Fruit fly (Drosophila melanogaster) whole organism, embryonic: ENCODE data around the gene CG3625.

Source experiments
- CG11456 ChIP-seq: fragments of 200-800 bp; sonication (Bioruptor generic); IDR thresholded peaks from 3 replicates; pipeline ENCODE4 v1.3.6; 2022; ENCODE audit warnings: missing biosample characterization, missing genetic modification characterization
- CG11504 ChIP-seq: fragments of 200-800 bp; sonication (Bioruptor generic); optimal IDR thresholded peaks from 3 replicates; lab custom pipeline; 2019; ENCODE audit warnings: missing biosample characterization, mild to moderate bottlenecking, missing genetic modification characterization, moderate library complexity
- CG12071 ChIP-seq: fragments of 200-800 bp; sonication (Bioruptor generic); optimal IDR thresholded peaks from 3 replicates; lab custom pipeline; 2018; ENCODE audit warnings: missing biosample characterization, mild to moderate bottlenecking, missing genetic modification characterization
- CG12391 ChIP-seq: fragments of 200-800 bp; sonication (Bioruptor generic); optimal IDR thresholded peaks from 3 replicates; lab custom pipeline; 2018; ENCODE audit warnings: missing biosample characterization, mild to moderate bottlenecking, missing genetic modification characterization, moderate library complexity
- CG13775 ChIP-seq: fragments of 200-800 bp; sonication (Bioruptor generic); optimal IDR thresholded peaks from 3 replicates; lab custom pipeline; 2017; ENCODE audit warnings: missing biosample characterization, mild to moderate bottlenecking, missing genetic modification characterization
- CG14050 ChIP-seq: fragments of 200-800 bp; sonication (Bioruptor generic); IDR thresholded peaks from 3 replicates; pipeline ENCODE4 v1.3.6; 2022; ENCODE audit warnings: missing biosample characterization, missing genetic modification characterization
- CG15514 ChIP-seq: fragments of 200-800 bp; sonication (Bioruptor generic); optimal IDR thresholded peaks from 3 replicates; lab custom pipeline; 2017; ENCODE audit warnings: missing biosample characterization, missing genetic modification characterization, mild to moderate bottlenecking, moderate library complexity, missing genetic modification reagents
- CG17829 ChIP-seq: fragments of 200-800 bp; optimal IDR thresholded peaks from 2 replicates; lab custom pipeline; 2019; ENCODE audit warnings: missing biosample characterization, mild to moderate bottlenecking, missing genetic modification characterization, moderate library complexity
- CG18764 ChIP-seq: fragments of 200-800 bp; sonication (Bioruptor generic); optimal IDR thresholded peaks from 3 replicates; lab custom pipeline; 2016; ENCODE audit warnings: missing biosample characterization, missing genetic modification characterization
- CG2120 ChIP-seq: fragments of 200-800 bp; sonication (Bioruptor generic); optimal IDR thresholded peaks from 3 replicates; lab custom pipeline; 2016; ENCODE audit warnings: missing biosample characterization, missing genetic modification characterization
- CG30020 ChIP-seq: fragments of 200-800 bp; optimal IDR thresholded peaks from 2 replicates; lab custom pipeline; 2019; ENCODE audit warnings: missing biosample characterization, mild to moderate bottlenecking, missing genetic modification characterization, moderate library complexity
- CG31441 ChIP-seq: fragments of 200-800 bp; sonication (Bioruptor generic); IDR thresholded peaks from 2 replicates; pipeline ENCODE4 v1.3.6; 2022; ENCODE audit warnings: missing biosample characterization, missing genetic modification characterization
- CG33557 ChIP-seq: fragments of 200-800 bp; sonication (Bioruptor generic); optimal IDR thresholded peaks from 2 replicates; lab custom pipeline; 2019; ENCODE audit warnings: missing biosample characterization, mild to moderate bottlenecking, missing genetic modification characterization, moderate library complexity
- CG3726 ChIP-seq: fragments of 200-800 bp; sonication (Bioruptor generic); IDR thresholded peaks from 3 replicates; pipeline ENCODE4, ENCODE4 v1.3.6; 2022; ENCODE audit warnings: missing biosample characterization, missing genetic modification characterization
- CG3995 ChIP-seq: fragments of 200-800 bp; sonication (Bioruptor generic); optimal IDR thresholded peaks from 3 replicates; lab custom pipeline; 2016; ENCODE audit warnings: missing biosample characterization, missing genetic modification characterization
- CG4730 ChIP-seq: fragments of 200-800 bp; sonication (Bioruptor generic); IDR thresholded peaks from 2 replicates; pipeline ENCODE4 v1.3.6; 2022; ENCODE audit warnings: missing biosample characterization, missing genetic modification characterization
- CG6254 ChIP-seq: fragments of 200-800 bp; sonication (Bioruptor generic); optimal IDR thresholded peaks from 3 replicates; lab custom pipeline; 2017; ENCODE audit warnings: mild to moderate bottlenecking, missing biosample characterization, missing genetic modification reagents, missing genetic modification characterization
- CG7786 ChIP-seq: fragments of 200-800 bp; sonication (Bioruptor generic); optimal IDR thresholded peaks from 2 replicates; lab custom pipeline; 2016; ENCODE audit warnings: missing biosample characterization, missing genetic modification characterization
- CG8290 ChIP-seq, 3 experiments: fragments of 200-800 bp; sonication (Bioruptor generic); optimal IDR thresholded peaks; 2 replicates each; lab custom pipeline; 2016 to 2019; ENCODE audit warnings: missing biosample characterization in 3 of 3, missing genetic modification characterization in 3 of 3, mild to moderate bottlenecking in 2 of 3, moderate library complexity in 1 of 3
- CG9609 ChIP-seq: fragments of 200-800 bp; sonication (Bioruptor generic); optimal IDR thresholded peaks from 3 replicates; lab custom pipeline; 2016; ENCODE audit warnings: missing biosample characterization, missing genetic modification characterization
- CrebB ChIP-seq: fragments of 200-800 bp; sonication (Bioruptor generic); optimal IDR thresholded peaks from 3 replicates; lab custom pipeline; 2018; ENCODE audit warnings: missing biosample characterization, mild to moderate bottlenecking, missing genetic modification characterization
- Fer2 ChIP-seq: fragments of 200-800 bp; sonication (Bioruptor generic); optimal IDR thresholded peaks from 2 replicates; lab custom pipeline; 2018; ENCODE audit warnings: missing biosample characterization, mild to moderate bottlenecking, missing genetic modification characterization, moderate library complexity
- GATAe ChIP-seq: fragments of 200-800 bp; sonication (Bioruptor generic); conservative IDR thresholded peaks from 2 replicates; pipeline ENCODE4 v1.3.6; 2022; ENCODE audit warnings: missing biosample characterization, missing genetic modification characterization
- HLH54F ChIP-seq: fragments of 200-800 bp; sonication (Bioruptor generic); optimal IDR thresholded peaks from 3 replicates; lab custom pipeline; 2016; ENCODE audit warnings: missing biosample characterization, missing genetic modification characterization
- Lpt ChIP-seq: fragments of >200 bp; optimal IDR thresholded peaks from 2 replicates; lab custom pipeline; 2018; ENCODE audit warnings: missing biosample characterization, missing genetic modification characterization
- Myb ChIP-seq: fragments of 200-800 bp; sonication (Bioruptor generic); optimal IDR thresholded peaks from 2 replicates; lab custom pipeline; 2016; ENCODE audit warnings: missing biosample characterization, missing genetic modification characterization
- NK7.1 ChIP-seq: fragments of 200-800 bp; sonication (Bioruptor generic); optimal IDR thresholded peaks from 3 replicates; lab custom pipeline; 2016; ENCODE audit warnings: missing biosample characterization, missing genetic modification characterization
- NfI ChIP-seq: fragments of 200-800 bp; sonication (Bioruptor generic); optimal IDR thresholded peaks from 3 replicates; lab custom pipeline; 2018; ENCODE audit warnings: missing biosample characterization, mild to moderate bottlenecking, missing genetic modification characterization, moderate library complexity
- Sry-β ChIP-seq: fragments of 200-800 bp; sonication (Bioruptor generic); optimal IDR thresholded peaks from 2 replicates; lab custom pipeline; 2018; ENCODE audit warnings: missing biosample characterization, mild to moderate bottlenecking, missing genetic modification characterization, moderate library complexity
- TFAM ChIP-seq: fragments of 200-800 bp; sonication (Bioruptor generic); optimal IDR thresholded peaks from 2 replicates; lab custom pipeline; 2017; ENCODE audit warnings: missing biosample characterization, missing genetic modification characterization, inconsistent platforms
- bigmax ChIP-seq: fragments of 200-800 bp; sonication (Bioruptor generic); optimal IDR thresholded peaks from 2 replicates; lab custom pipeline; 2018; ENCODE audit warnings: missing biosample characterization, mild to moderate bottlenecking, missing genetic modification characterization
- btn ChIP-seq: fragments of 200-800 bp; sonication (Bioruptor generic); optimal IDR thresholded peaks from 2 replicates; lab custom pipeline; 2016; ENCODE audit warnings: missing biosample characterization, missing genetic modification characterization
- dmrt99B ChIP-seq: fragments of 200-800 bp; sonication (Bioruptor generic); optimal IDR thresholded peaks from 2 replicates; lab custom pipeline; 2018; ENCODE audit warnings: missing biosample characterization, mild to moderate bottlenecking, missing genetic modification characterization, moderate library complexity
- fd64A ChIP-seq: fragments of 200-800 bp; sonication (Bioruptor generic); optimal IDR thresholded peaks from 3 replicates; lab custom pipeline; 2018; ENCODE audit warnings: missing biosample characterization, mild to moderate bottlenecking, missing genetic modification characterization
- gem ChIP-seq: fragments of 200-800 bp; sonication (Bioruptor generic); optimal IDR thresholded peaks from 2 replicates; lab custom pipeline; 2019; ENCODE audit warnings: missing biosample characterization, mild to moderate bottlenecking, missing genetic modification characterization, moderate library complexity
- gfzf ChIP-seq: fragments of 200-800 bp; sonication (Bioruptor generic); optimal IDR thresholded peaks from 2 replicates; lab custom pipeline; 2016; ENCODE audit warnings: missing biosample characterization, mild to moderate bottlenecking, missing genetic modification characterization, moderate library complexity
- grau ChIP-seq: fragments of 200-800 bp; optimal IDR thresholded peaks from 3 replicates; lab custom pipeline; 2019; ENCODE audit warnings: missing biosample characterization, mild to moderate bottlenecking, missing genetic modification characterization, moderate library complexity
- her ChIP-seq: fragments of 200-800 bp; sonication (Bioruptor generic); optimal IDR thresholded peaks from 2 replicates; lab custom pipeline; 2016; ENCODE audit warnings: missing biosample characterization, missing genetic modification characterization
- kni ChIP-seq: fragments of 200-800 bp; sonication (Bioruptor generic); optimal IDR thresholded peaks from 3 replicates; lab custom pipeline; 2017; ENCODE audit warnings: mild to moderate bottlenecking, missing biosample characterization, missing genetic modification reagents, missing genetic modification characterization
- mirr ChIP-seq: fragments of 200-800 bp; sonication (Bioruptor generic); optimal IDR thresholded peaks from 3 replicates; lab custom pipeline; 2018; ENCODE audit warnings: missing biosample characterization, mild to moderate bottlenecking, missing genetic modification characterization
- odd ChIP-seq: fragments of 200-800 bp; sonication (Bioruptor generic); optimal IDR thresholded peaks from 2 replicates; lab custom pipeline; 2017; ENCODE audit warnings: missing biosample characterization, mild to moderate bottlenecking, missing genetic modification characterization
- pfk ChIP-seq: fragments of 200-800 bp; sonication (Bioruptor generic); optimal IDR thresholded peaks from 2 replicates; lab custom pipeline; 2018; ENCODE audit warnings: missing biosample characterization, mild to moderate bottlenecking, missing genetic modification characterization, moderate library complexity
- salm ChIP-seq: fragments of 200-800 bp; sonication (Bioruptor generic); optimal IDR thresholded peaks from 2 replicates; lab custom pipeline; 2018; ENCODE audit warnings: missing biosample characterization, mild to moderate bottlenecking, missing genetic modification characterization
- shn ChIP-seq: fragments of 200-800 bp; sonication (Bioruptor generic); optimal IDR thresholded peaks from 3 replicates; lab custom pipeline; 2016; ENCODE audit warnings: missing biosample characterization, missing genetic modification characterization
- sqz ChIP-seq: fragments of 200-800 bp; sonication (Bioruptor generic); optimal IDR thresholded peaks from 3 replicates; lab custom pipeline; 2018; ENCODE audit warnings: missing biosample characterization, mild to moderate bottlenecking, missing genetic modification characterization
- stc ChIP-seq: fragments of 200-800 bp; sonication (Bioruptor generic); IDR thresholded peaks from 2 replicates; pipeline ENCODE4 v1.3.6; 2022; ENCODE audit warnings: missing biosample characterization, missing genetic modification characterization
- unc-4 ChIP-seq: fragments of 200-800 bp; sonication (Bioruptor generic); IDR thresholded peaks from 2 replicates; pipeline ENCODE4 v1.3.6; 2022; ENCODE audit warnings: missing biosample characterization, missing genetic modification characterization; ENCODE audit not compliant: partially characterized antibody
- unpg ChIP-seq: fragments of 200-800 bp; sonication (Bioruptor generic); optimal IDR thresholded peaks from 3 replicates; lab custom pipeline; 2018; ENCODE audit warnings: missing biosample characterization, mild to moderate bottlenecking, missing genetic modification characterization, moderate library complexity
- zen ChIP-seq: fragments of 200-800 bp; sonication (Bioruptor generic); optimal IDR thresholded peaks from 3 replicates; lab custom pipeline; 2018; ENCODE audit warnings: missing biosample characterization, mild to moderate bottlenecking, missing genetic modification characterization, moderate library complexity
- zfh1 ChIP-seq: fragments of 200-800 bp; sonication (Bioruptor generic); IDR thresholded peaks from 3 replicates; pipeline ENCODE4 v1.3.6; 2022; ENCODE audit warnings: missing biosample characterization, missing genetic modification characterization

The CG3625 gene

dm6 chr2L:286421-286820 is 5.2 kb downstream of the CG3625 start (continued):
- TF ChIP-seq her (GFP tag; lab: Kevin White, UChicago) (peak; percentile 87), salm (tag; lab: Kevin White, UChicago) (no peak), Fer2 (peak; percentile 38), shn (peak; percentile 41), kni (GFP tag; lab: Kevin White, UChicago) (no peak), stc (GFP tag; lab: Robert Waterston, UW) (0 out of 2 replicates have a peak, but pooled peaks have one; percentile 18), bigmax (GFP tag; lab: Kevin White, UChicago) (no peak), CG15514 (peak; percentile 79), GATAe (GFP tag; lab: Robert Waterston, UW) (peak; percentile 94), gfzf (GFP tag; lab: Kevin White, UChicago) (no peak), NK7.1 (no peak), zfh1 (GFP tag; lab: Robert Waterston, UW) (peak; percentile 67; the same call in 2 of the 3 replicates), grau (peak; percentile 98), CG3995 (no peak), CG14050 (GFP tag; lab: Robert Waterston, UW) (peak; percentile 41; the same call in 1 of the 3 replicates), CG11504 (tag; lab: Kevin White, UChicago) (peak; percentile 56), zen (tag; lab: Kevin White, UChicago) (no peak), CG9609 (GFP tag; lab: Kevin White, UChicago) (peak; percentile 43), gem (tag; lab: Kevin White, UChicago) (peak; percentile 51), dmrt99B (tag; lab: Kevin White, UChicago) (peak; percentile 65), CG30020 (no peak), CG17829 (tag; lab: Kevin White, UChicago) (peak; percentile 47), CG3726 (no peak), CrebB (tag; lab: Kevin White, UChicago) (peak; percentile 68), CG13775 (no peak), CG11456 (GFP tag; lab: Robert Waterston, UW) (peak; percentile 88), Lpt (GFP tag; lab: Kevin White, UChicago) (no peak), CG2120 (GFP tag; lab: Kevin White, UChicago) (peak; percentile 90), unpg (GFP tag; lab: Kevin White, UChicago) (peak; percentile 63), CG12391 (tag; lab: Kevin White, UChicago) (peak; percentile 65), sqz (no peak), TFAM (GFP tag; lab: Kevin White, UChicago) (no peak), CG4730 (GFP tag; lab: Robert Waterston, UW) (peak; percentile 59; the same call in 1 of the 2 replicates), CG12071 (GFP tag; lab: Kevin White, UChicago) (peak; percentile 67), mirr (GFP tag; lab: Kevin White, UChicago) (peak; percentile 87), CG18764 (peak; percentile 29), odd (GFP tag; lab: Kevin White, UChicago) (peak; percentile 21), CG6254 (GFP tag; lab: Kevin White, UChicago) (peak; percentile 37), Myb (GFP tag; lab: Kevin White, UChicago) (peak; percentile 46), pfk (GFP tag; lab: Kevin White, UChicago) (no peak), NfI (GFP tag; lab: Kevin White, UChicago) (peak; percentile 65), CG31441 (no peak; the same call in 1 of the 2 replicates), unc-4 (GFP tag; lab: Robert Waterston, UW) (no peak), Sry-β (GFP tag; lab: Kevin White, UChicago) (no peak), CG33557 (no peak), fd64A (GFP tag; lab: Kevin White, UChicago) (no peak), btn (peak; percentile 29), CG8290 (GFP tag; optimal IDR thresholded peaks at IDR 0.05; lab: Kevin White, UChicago) (no peak), CG8290 (tag; optimal IDR thresholded peaks at IDR 0.05; lab: Kevin White, UChicago) (peak in 1 of 2 experiments; percentile 97), CG7786 (GFP tag; lab: Kevin White, UChicago) (peak; percentile 78), HLH54F (peak; percentile 62)
